Fruit fly (Drosophila melanogaster) whole organism, prepupa: ENCODE measurements around the gene Rtnl2.

ENCODE experiments used
- Blimp-1 ChIP-seq: fragments of 200-800 bp; sonication (Bioruptor generic); optimal IDR thresholded peaks from 3 replicates; lab custom pipeline; 2017; ENCODE audit warnings: missing biosample characterization, missing genetic modification characterization, mild to moderate bottlenecking, moderate library complexity, missing genetic modification reagents
- CG10631 ChIP-seq: fragments of 200-800 bp; sonication (Bioruptor generic); optimal IDR thresholded peaks from 2 replicates; lab custom pipeline; 2016; ENCODE audit warnings: missing biosample characterization, missing genetic modification characterization
- CG10669 ChIP-seq: fragments of 200-800 bp; sonication (Bioruptor generic); optimal IDR thresholded peaks from 3 replicates; lab custom pipeline; 2018; ENCODE audit warnings: missing biosample characterization, mild to moderate bottlenecking, missing genetic modification characterization, moderate library complexity
- CG11762 ChIP-seq: fragments of 200-800 bp; sonication (Bioruptor generic); optimal IDR thresholded peaks from 3 replicates; lab custom pipeline; 2016; ENCODE audit warnings: missing biosample characterization, missing genetic modification characterization; ENCODE audit not compliant: insufficient read depth
- CG1621 ChIP-seq: fragments of 200-800 bp; sonication (Bioruptor generic); optimal IDR thresholded peaks from 3 replicates; lab custom pipeline; 2018; ENCODE audit warnings: missing biosample characterization, mild to moderate bottlenecking, missing genetic modification characterization
- CG16779 ChIP-seq: fragments of 200-800 bp; sonication (Bioruptor generic); optimal IDR thresholded peaks from 3 replicates; lab custom pipeline; 2017; ENCODE audit warnings: missing biosample characterization, mild to moderate bottlenecking, missing genetic modification characterization
- CG3032 ChIP-seq: fragments of 200-800 bp; optimal IDR thresholded peaks from 2 replicates; lab custom pipeline; 2019; ENCODE audit warnings: missing biosample characterization, mild to moderate bottlenecking, missing genetic modification characterization, moderate library complexity
- CG32006 ChIP-seq: fragments of 200-800 bp; sonication (Bioruptor generic); optimal IDR thresholded peaks from 3 replicates; lab custom pipeline; 2017; ENCODE audit warnings: missing biosample characterization, mild to moderate bottlenecking, missing genetic modification characterization
- CG34406 ChIP-seq: fragments of 200-800 bp; sonication (Bioruptor generic); optimal IDR thresholded peaks from 3 replicates; lab custom pipeline; 2016; ENCODE audit warnings: missing biosample characterization, missing genetic modification characterization
- CG3919 ChIP-seq: fragments of 200-800 bp; sonication (Bioruptor generic); optimal IDR thresholded peaks from 3 replicates; lab custom pipeline; 2016; ENCODE audit warnings: missing biosample characterization, missing genetic modification characterization
- CG6163 ChIP-seq: fragments of 200-800 bp; sonication (Bioruptor generic); IDR thresholded peaks from 3 replicates; pipeline ENCODE4 v1.3.6; 2022; ENCODE audit warnings: missing biosample characterization, missing genetic modification characterization
- CG6792 ChIP-seq: fragments of 200-800 bp; sonication (Bioruptor generic); optimal IDR thresholded peaks from 3 replicates; lab custom pipeline; 2016; ENCODE audit warnings: missing biosample characterization, missing genetic modification characterization
- CG6808 ChIP-seq: fragments of 200-800 bp; sonication (Bioruptor generic); optimal IDR thresholded peaks from 3 replicates; lab custom pipeline; 2017; ENCODE audit warnings: missing biosample characterization, missing genetic modification characterization, mild to moderate bottlenecking, moderate library complexity, missing genetic modification reagents
- CG8119 ChIP-seq: fragments of 200-800 bp; sonication (Bioruptor generic); IDR thresholded peaks from 3 replicates; pipeline ENCODE4 v1.3.6; 2022; ENCODE audit warnings: missing biosample characterization, missing genetic modification characterization
- CG9139 ChIP-seq: fragments of 200-800 bp; sonication (Bioruptor generic); optimal IDR thresholded peaks from 3 replicates; lab custom pipeline; 2017; ENCODE audit warnings: missing biosample characterization, mild to moderate bottlenecking, missing genetic modification characterization
- Eip75B ChIP-seq: fragments of 200-800 bp; sonication (Bioruptor generic); optimal IDR thresholded peaks from 3 replicates; lab custom pipeline; 2016; ENCODE audit warnings: missing biosample characterization, missing genetic modification characterization
- Eip78C ChIP-seq: fragments of 200-800 bp; sonication (Bioruptor generic); peaks from one replicate; lab custom pipeline; 2016; ENCODE audit warnings: missing biosample characterization, missing genetic modification characterization
- Ets21C ChIP-seq: fragments of 200-800 bp; sonication (Bioruptor generic); optimal IDR thresholded peaks from 3 replicates; lab custom pipeline; 2016; ENCODE audit warnings: missing biosample characterization, missing genetic modification characterization
- Hr4 ChIP-seq: fragments of 200-800 bp; sonication (Bioruptor generic); optimal IDR thresholded peaks from 3 replicates; lab custom pipeline; 2016; ENCODE audit warnings: missing biosample characterization, missing genetic modification characterization
- Met ChIP-seq: fragments of 200-800 bp; sonication (Bioruptor generic); optimal IDR thresholded peaks from 3 replicates; lab custom pipeline; 2016; ENCODE audit warnings: missing biosample characterization, missing genetic modification characterization
- OdsH ChIP-seq: fragments of 200-800 bp; sonication (Bioruptor generic); optimal IDR thresholded peaks from 3 replicates; lab custom pipeline; 2016; ENCODE audit warnings: missing biosample characterization, missing genetic modification characterization
- Sox14 ChIP-seq: fragments of 200-800 bp; sonication (Bioruptor generic); optimal IDR thresholded peaks from 3 replicates; lab custom pipeline; 2016; ENCODE audit warnings: missing biosample characterization, missing genetic modification characterization
- Sox15 ChIP-seq: fragments of 200-800 bp; sonication (Bioruptor generic); optimal IDR thresholded peaks from 3 replicates; lab custom pipeline; 2016; ENCODE audit warnings: missing biosample characterization, missing genetic modification characterization
- cyc ChIP-seq: fragments of 200-800 bp; sonication (Bioruptor generic); optimal IDR thresholded peaks from 3 replicates; lab custom pipeline; 2016; ENCODE audit warnings: missing biosample characterization, missing genetic modification characterization
- eg ChIP-seq: fragments of 200-800 bp; sonication (Bioruptor generic); IDR thresholded peaks from 3 replicates; pipeline ENCODE4 v1.3.6; 2022; ENCODE audit warnings: missing biosample characterization, missing genetic modification characterization
- esn ChIP-seq: fragments of 200-800 bp; sonication (Bioruptor generic); optimal IDR thresholded peaks from 2 replicates; lab custom pipeline; 2016; ENCODE audit warnings: missing biosample characterization, mild to moderate bottlenecking, missing genetic modification characterization, moderate library complexity
- fd59A ChIP-seq: fragments of 200-800 bp; sonication (Bioruptor generic); optimal IDR thresholded peaks from 2 replicates; lab custom pipeline; 2017; ENCODE audit warnings: missing biosample characterization, mild to moderate bottlenecking, missing genetic modification characterization, missing genetic modification reagents
- fd85E ChIP-seq: fragments of 200-800 bp; sonication (Bioruptor generic); optimal IDR thresholded peaks from 3 replicates; lab custom pipeline; 2016; ENCODE audit warnings: missing biosample characterization, missing genetic modification characterization
- lz ChIP-seq: fragments of 200-800 bp; sonication (Bioruptor generic); optimal IDR thresholded peaks from 3 replicates; lab custom pipeline; 2016; ENCODE audit warnings: missing biosample characterization, missing genetic modification characterization
- salr ChIP-seq, 2 experiments: fragments of 200-800 bp; sonication (Bioruptor generic); optimal IDR thresholded peaks; 3 replicates each; lab custom pipeline; 2016 to 2018; ENCODE audit warnings: missing biosample characterization in 2 of 2, missing genetic modification characterization in 2 of 2, mild to moderate bottlenecking in 1 of 2
- spab ChIP-seq: fragments of 200-800 bp; sonication (Bioruptor generic); optimal IDR thresholded peaks from 2 replicates; lab custom pipeline; 2017; ENCODE audit warnings: missing biosample characterization, mild to moderate bottlenecking, missing genetic modification characterization, missing genetic modification reagents
- ss ChIP-seq, 2 experiments: fragments of 200-800 bp; sonication (Bioruptor generic); optimal IDR thresholded peaks; 2 replicates in 1 of 2; 3 replicates in 1 of 2; lab custom pipeline; 2017 to 2018; ENCODE audit warnings: mild to moderate bottlenecking in 2 of 2, missing biosample characterization in 2 of 2, missing genetic modification characterization in 2 of 2, moderate library complexity in 1 of 2
- svp ChIP-seq: fragments of 200-800 bp; sonication (Bioruptor generic); peaks from one replicate; lab custom pipeline; 2016; ENCODE audit warnings: missing biosample characterization, missing genetic modification characterization
- vri ChIP-seq: fragments of 200-800 bp; sonication (Bioruptor generic); optimal IDR thresholded peaks from 3 replicates; lab custom pipeline; 2016; ENCODE audit warnings: missing biosample characterization, mild to moderate bottlenecking, missing genetic modification characterization

Rtnl2 gene

dm6 chr3R:7530184-7530821, at the start of gene Rtnl2, which contains the start of gene alphaTub84D:
Rtnl2 (minus strand) TSS chr3R:7530241.
alphaTub84D (plus strand) TSS chr3R:7530753.
- peak; percentile 46 for TF ChIP-seq Eip78C (GFP tag; lab: Kevin White, UChicago)
- no peak for TF ChIP-seq OdsH (GFP tag; lab: Kevin White, UChicago)
- peak; percentile 19 for TF ChIP-seq Sox14 (GFP tag; lab: Kevin White, UChicago)
- TF ChIP-seq svp (GFP tag; lab: Kevin White, UChicago): peak; percentile 80

DNA sequence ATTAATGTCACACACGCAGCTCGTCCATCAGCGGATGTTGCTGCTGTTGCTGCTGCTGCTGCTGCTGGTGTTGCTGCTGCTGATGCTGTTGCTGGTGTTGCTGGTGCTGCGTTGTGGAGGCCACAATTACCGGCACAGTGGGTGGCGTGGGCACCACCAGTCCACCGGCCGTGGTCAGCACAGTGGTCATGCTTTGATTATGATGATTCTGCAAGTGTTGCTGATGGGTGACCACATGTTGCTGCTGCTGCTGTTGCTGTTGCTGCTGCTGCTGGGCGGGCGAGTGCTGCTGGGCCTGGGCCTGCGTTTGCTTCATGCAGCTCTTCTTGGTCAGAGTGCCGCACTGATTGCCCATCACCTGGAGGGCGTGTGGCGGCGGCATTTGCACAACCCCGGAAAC, 42.2 kb upstream of the Rtnl2 start:
- TF ChIP-seq CG9139 (GFP tag; lab: Kevin White, UChicago): no peak
- no peak for TF ChIP-seq cyc
- no peak for TF ChIP-seq Sox15 (GFP tag; lab: Kevin White, UChicago)
- TF ChIP-seq CG1621 (tag; lab: Kevin White, UChicago): no peak
- TF ChIP-seq Hr4 (GFP tag; lab: Kevin White, UChicago): no peak
- no peak for TF ChIP-seq Eip75B
- no peak for TF ChIP-seq esn (GFP tag; lab: Kevin White, UChicago)
- no peak for TF ChIP-seq CG32006 (GFP tag; lab: Kevin White, UChicago)
- no peak for TF ChIP-seq CG34406 (GFP tag; lab: Kevin White, UChicago)
- no peak for TF ChIP-seq fd85E (GFP tag; lab: Kevin White, UChicago)
- TF ChIP-seq CG6163 (GFP tag; lab: Robert Waterston, UW): no peak
- TF ChIP-seq spab (GFP tag; lab: Kevin White, UChicago): no peak
- no peak for TF ChIP-seq CG6792 (GFP tag; lab: Kevin White, UChicago)
- TF ChIP-seq CG8119 (GFP tag; lab: Robert Waterston, UW): no peak
- TF ChIP-seq svp (GFP tag; lab: Kevin White, UChicago): no peak
- TF ChIP-seq vri: no peak
- no peak for TF ChIP-seq lz (GFP tag; lab: Kevin White, UChicago)
- TF ChIP-seq CG10631 (GFP tag; lab: Kevin White, UChicago): no peak
- no peak for TF ChIP-seq Met (GFP tag; lab: Kevin White, UChicago)

DNA sequence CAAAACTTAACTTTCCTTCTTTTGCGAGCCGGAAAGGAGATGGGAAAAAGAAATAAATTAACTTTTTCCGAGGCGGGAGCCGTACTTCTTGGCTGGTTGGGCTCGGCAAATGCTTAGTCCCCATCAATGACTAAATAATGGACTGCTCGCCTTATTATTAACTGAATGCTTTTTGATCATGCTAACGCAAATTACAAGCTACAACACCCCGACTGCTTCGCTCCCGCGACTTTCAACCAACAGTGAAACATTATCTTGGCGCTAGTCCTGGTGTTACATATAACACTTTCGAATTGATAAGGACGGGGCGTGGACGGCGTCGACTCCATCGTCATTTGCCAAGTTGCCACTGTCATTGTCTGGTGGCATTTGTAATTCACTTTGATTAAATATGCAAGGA, 21.7 kb upstream of the Rtnl2 start, which contains the start of gene CG45545:
CG45545 (plus strand) TSS at position 301 of the 400 bp plus-strand sequence.
- TF ChIP-seq ss (GFP tag; optimal IDR thresholded peaks at IDR 0.05; lab: Kevin White, UChicago) (no peak), CG3032 (tag; lab: Kevin White, UChicago) (no peak), CG6808 (GFP tag; lab: Kevin White, UChicago) (no peak), Ets21C (no peak), svp (GFP tag; lab: Kevin White, UChicago) (no peak), CG9139 (GFP tag; lab: Kevin White, UChicago) (no peak), Met (GFP tag; lab: Kevin White, UChicago) (no peak), CG8119 (GFP tag; lab: Robert Waterston, UW) (no peak), CG32006 (GFP tag; lab: Kevin White, UChicago) (no peak), fd59A (no peak), lz (GFP tag; lab: Kevin White, UChicago) (no peak), CG11762 (GFP tag; lab: Kevin White, UChicago) (no peak), cyc (no peak), CG3919 (GFP tag; lab: Kevin White, UChicago) (no peak), Sox15 (GFP tag; lab: Kevin White, UChicago) (no peak), Hr4 (GFP tag; lab: Kevin White, UChicago) (no peak), CG10669 (GFP tag; lab: Kevin White, UChicago) (no peak), Blimp-1 (GFP tag; lab: Kevin White, UChicago) (no peak)

DNA sequence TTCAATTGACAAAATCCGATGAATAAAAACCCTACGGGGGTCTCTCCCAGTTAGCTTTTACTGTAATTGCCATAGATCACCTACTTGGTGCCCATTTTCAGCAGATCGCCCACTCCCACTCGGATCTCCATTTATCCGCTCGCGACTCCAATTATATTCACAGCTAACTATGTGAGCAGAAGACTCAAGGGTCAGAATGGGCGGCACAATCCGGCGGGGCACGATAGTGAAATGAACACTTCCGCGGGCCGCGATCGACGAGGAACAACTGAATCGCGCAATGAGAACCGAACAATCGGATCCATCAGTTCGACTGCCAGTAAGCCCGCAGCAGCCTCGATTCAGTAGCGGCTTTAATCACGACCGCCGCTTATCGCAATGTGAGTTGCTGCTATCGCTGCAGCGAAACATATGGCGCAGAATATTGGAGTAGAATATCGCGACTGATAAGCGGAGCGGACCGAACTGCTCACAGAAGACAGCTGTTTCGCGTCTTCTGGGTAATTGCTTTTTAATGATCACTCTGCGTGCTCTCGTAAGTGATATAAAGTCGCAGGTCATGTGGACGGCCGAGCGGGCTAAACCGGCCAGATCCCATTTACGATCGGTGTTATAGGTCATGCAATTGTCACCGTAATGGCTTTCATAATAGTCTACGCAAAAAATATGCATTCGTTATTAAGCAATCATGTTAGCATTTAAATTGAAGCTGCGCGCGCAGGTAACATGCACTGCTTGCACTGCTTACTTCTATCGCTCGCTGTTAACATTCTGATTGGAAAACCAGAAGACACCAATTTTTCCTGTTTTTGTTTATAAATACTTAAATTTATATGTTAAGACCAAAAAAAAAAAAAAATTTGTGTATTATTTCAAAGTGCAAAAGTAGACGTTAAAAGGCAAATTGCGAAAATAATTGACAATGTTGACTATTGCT, 19.0 kb upstream of the Rtnl2 start, which contains the start of gene alpha-Est1:
alpha-Est1 (minus strand) TSS at position 317 of the 937 bp plus-strand sequence.
- TF ChIP-seq salr (GFP tag; optimal IDR thresholded peaks at IDR 0.05; lab: Kevin White, UChicago) (no peak), vri (peak; percentile 48), svp (GFP tag; lab: Kevin White, UChicago) (peak; percentile 97), CG11762 (GFP tag; lab: Kevin White, UChicago) (no peak), CG16779 (tag; lab: Kevin White, UChicago) (peak; percentile 12), eg (GFP tag; lab: Robert Waterston, UW) (peak; percentile 21; the same call in 1 of the 3 replicates)
